Worm (Caenorhabditis elegans) whole organism, midembryonic: ENCODE results near the gene dpy-2.

Experiments
- T22C8.4 ChIP-seq: fragments of 200-800 bp; sonication (Bioruptor generic); IDR thresholded peaks from 2 replicates; pipeline ENCODE4 v1.3.6; 2022; ENCODE audit warnings: missing genetic modification characterization, missing compliant biosample characterization
- cog-1 ChIP-seq: sonication (generic microtip); optimal IDR thresholded peaks from 2 replicates; lab custom pipeline; 2016; ENCODE audit warnings: missing genetic modification characterization, missing compliant biosample characterization
- flt-1 ChIP-seq: fragments of 200-800 bp; sonication (Bioruptor generic); IDR thresholded peaks from 2 replicates; pipeline ENCODE4 v1.3.6; 2022; ENCODE audit warnings: missing genetic modification characterization, missing compliant biosample characterization
- klf-2 ChIP-seq: fragments of 200-800 bp; sonication (Bioruptor generic); conservative IDR thresholded peaks from 2 replicates; pipeline ENCODE4 v1.3.6; 2022; ENCODE audit warnings: missing genetic modification reagents, missing genetic modification characterization, missing compliant biosample characterization
- tab-1 ChIP-seq: fragments of 200-800 bp; sonication (Bioruptor generic); IDR thresholded peaks from 2 replicates; pipeline ENCODE4 v1.3.6; 2022; ENCODE audit warnings: missing genetic modification characterization, missing compliant biosample characterization

DNA sequence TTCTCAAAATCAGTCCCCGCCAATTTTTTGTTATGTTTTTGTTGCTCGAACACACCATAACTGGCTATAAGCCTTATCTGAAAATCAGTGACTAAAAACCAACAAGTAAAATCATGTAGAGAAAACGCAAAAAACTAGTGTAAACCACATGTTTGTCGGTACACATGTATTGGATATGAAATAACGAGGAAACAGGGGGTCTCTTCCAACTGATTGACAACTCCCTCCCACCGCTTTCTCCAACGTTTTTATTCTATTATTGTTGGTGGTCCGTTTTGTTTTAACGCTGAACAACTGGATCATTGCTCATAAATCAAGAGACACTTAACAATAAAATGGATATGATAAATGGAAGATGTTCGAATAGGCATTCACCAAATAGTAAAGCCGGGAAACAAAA, 12.7 kb downstream of the dpy-2 start:
- TF ChIP-seq klf-2 (GFP tag; lab: Robert Waterston, UW) (no peak), cog-1 (tag; lab: Kevin White, UChicago) (no peak), flt-1 (GFP tag; lab: Robert Waterston, UW) (no peak), tab-1 (GFP tag; lab: Robert Waterston, UW) (no peak), T22C8.4 (GFP tag; lab: Robert Waterston, UW) (no peak)
